Worm (Caenorhabditis elegans): ENCODE data around the gene F43D2.3.

F43D2.3 gene

ce11 chrV:14680014-14680413 lies 48.3 kb downstream of the F43D2.3 start, which contains the start of gene C47E8.3:
TSS of gene C47E8.3 (plus strand) at chrV:14680314.
- TF ChIP-seq F13C5.2 (tag; optimal IDR thresholded peaks at IDR 0.05) (no peak), scrt-1 (GFP tag; IDR thresholded peaks at IDR 0.05) (no peak), flt-1 (GFP tag; IDR thresholded peaks at IDR 0.05) (no peak), ets-7 (tag; optimal IDR thresholded peaks at IDR 0.05) (no peak), hmbx-1 (tag; optimal IDR thresholded peaks at IDR 0.05) (no peak), ceh-13 (GFP tag; optimal IDR thresholded peaks at IDR 0.05) (no peak), tbx-37 (GFP tag; conservative IDR thresholded peaks at IDR 0.05) (no peak)

All from whole organism, early embryonic.